Worm (Caenorhabditis elegans) whole organism, L2 larva: ENCODE data around the gene dib-1.

ENCODE experiments used
- C34F6.9 ChIP-seq: fragments of 150-350 bp; optimal IDR thresholded peaks from 2 replicates; lab custom pipeline; 2014; ENCODE audit warnings: missing biosample characterization, missing genetic modification characterization
- F13H6.1 ChIP-seq: sonication (generic microtip); optimal IDR thresholded peaks from 2 replicates; lab custom pipeline; 2016; ENCODE audit warnings: missing genetic modification characterization, missing compliant biosample characterization
- R02D3.7 ChIP-seq: fragments of 150-350 bp; optimal IDR thresholded peaks from 2 replicates; lab custom pipeline; 2014; ENCODE audit warnings: missing biosample characterization, missing genetic modification characterization
- ZK546.5 ChIP-seq: sonication (generic microtip); optimal IDR thresholded peaks from 2 replicates; lab custom pipeline; 2017; ENCODE audit warnings: missing biosample characterization, missing genetic modification characterization
- alr-1 ChIP-seq: fragments of 150-350 bp; optimal IDR thresholded peaks from 2 replicates; lab custom pipeline; 2014; ENCODE audit warnings: missing biosample characterization, missing genetic modification characterization
- aly-2 ChIP-seq: fragments of 150-350 bp; optimal IDR thresholded peaks from 2 replicates; lab custom pipeline; 2014; ENCODE audit warnings: missing biosample characterization, missing genetic modification characterization
- blmp-1 ChIP-seq: sonication (generic microtip); optimal IDR thresholded peaks from 2 replicates; lab custom pipeline; 2017; ENCODE audit warnings: missing genetic modification characterization, mild to moderate bottlenecking, missing compliant biosample characterization, antibody characterized with exemption, moderate library complexity; ENCODE audit not compliant: insufficient read depth
- ceh-16 ChIP-seq: fragments of 150-350 bp; optimal IDR thresholded peaks from 2 replicates; lab custom pipeline; 2014; ENCODE audit warnings: missing biosample characterization, missing genetic modification characterization
- crh-2 ChIP-seq: sonication (generic microtip); optimal IDR thresholded peaks from 2 replicates; lab custom pipeline; 2017; ENCODE audit warnings: missing biosample characterization, missing genetic modification characterization
- egl-27 ChIP-seq: sonication (generic microtip); optimal IDR thresholded peaks from 3 replicates; lab custom pipeline; 2017; ENCODE audit warnings: missing biosample characterization, missing genetic modification reagents, missing genetic modification characterization
- elt-1 ChIP-seq: fragments of 150-350 bp; optimal IDR thresholded peaks from 2 replicates; lab custom pipeline; 2014; ENCODE audit warnings: missing biosample characterization, missing genetic modification characterization
- fos-1 ChIP-seq: fragments of 150-350 bp; optimal IDR thresholded peaks from 2 replicates; lab custom pipeline; 2014; ENCODE audit warnings: missing biosample characterization, missing genetic modification characterization
- gmeb-1 ChIP-seq: fragments of 150-350 bp; optimal IDR thresholded peaks from 2 replicates; lab custom pipeline; 2014; ENCODE audit warnings: missing biosample characterization, missing genetic modification characterization
- lin-13 ChIP-seq: fragments of 150-350 bp; optimal IDR thresholded peaks from 2 replicates; lab custom pipeline; 2014; ENCODE audit warnings: missing biosample characterization, missing genetic modification reagents, missing genetic modification characterization
- lsy-2 ChIP-seq, 2 experiments: fragments of 150-350 bp in 1 of 2; sonication (generic microtip) in 1 of 2; optimal IDR thresholded peaks; 2 replicates each; lab custom pipeline; 2014 to 2017; ENCODE audit warnings: missing biosample characterization in 2 of 2, missing genetic modification characterization in 2 of 2
- mab-5 ChIP-seq: fragments of 150-350 bp; optimal IDR thresholded peaks from 2 replicates; lab custom pipeline; 2014; ENCODE audit warnings: missing biosample characterization, missing genetic modification characterization
- mbf-1 ChIP-seq: sonication (generic microtip); optimal IDR thresholded peaks from 2 replicates; lab custom pipeline; 2017; ENCODE audit warnings: missing biosample characterization, missing genetic modification characterization
- mdl-1 ChIP-seq, 2 experiments: fragments of 150-350 bp in 1 of 2; sonication (generic microtip) in 1 of 2; optimal IDR thresholded peaks; 2 replicates each; lab custom pipeline; 2017; ENCODE audit warnings: missing biosample characterization in 2 of 2, missing genetic modification characterization in 2 of 2
- nhr-129 ChIP-seq: fragments of 150-350 bp; optimal IDR thresholded peaks from 2 replicates; lab custom pipeline; 2014; ENCODE audit warnings: missing biosample characterization, missing genetic modification characterization
- nhr-21 ChIP-seq: fragments of 150-350 bp; optimal IDR thresholded peaks from 2 replicates; lab custom pipeline; 2014; ENCODE audit warnings: missing biosample characterization, missing genetic modification characterization
- nhr-23 ChIP-seq: fragments of 150-350 bp; optimal IDR thresholded peaks from 2 replicates; lab custom pipeline; 2014; ENCODE audit warnings: missing biosample characterization, missing genetic modification reagents, missing genetic modification characterization
- nhr-6 ChIP-seq: fragments of 150-350 bp; optimal IDR thresholded peaks from 2 replicates; lab custom pipeline; 2014; ENCODE audit warnings: missing biosample characterization, missing genetic modification characterization
- nhr-77 ChIP-seq: fragments of 150-350 bp; optimal IDR thresholded peaks from 2 replicates; lab custom pipeline; 2014; ENCODE audit warnings: missing biosample characterization, missing genetic modification characterization
- peb-1 ChIP-seq: fragments of 150-350 bp; optimal IDR thresholded peaks from 2 replicates; lab custom pipeline; 2014; ENCODE audit warnings: missing biosample characterization, missing genetic modification characterization
- sem-4 ChIP-seq: fragments of 150-350 bp; optimal IDR thresholded peaks from 2 replicates; lab custom pipeline; 2014; ENCODE audit warnings: missing biosample characterization, missing genetic modification reagents, missing genetic modification characterization
- skn-1 ChIP-seq: sonication (generic microtip); optimal IDR thresholded peaks from 2 replicates; lab custom pipeline; 2017; ENCODE audit warnings: missing biosample characterization, missing genetic modification characterization
- sma-3 ChIP-seq: sonication (generic microtip); optimal IDR thresholded peaks from 2 replicates; lab custom pipeline; 2016; ENCODE audit warnings: missing genetic modification reagents, missing genetic modification characterization, missing compliant biosample characterization
- sma-9 ChIP-seq, 2 experiments: fragments of 150-350 bp in 1 of 2; sonication (generic microtip) in 1 of 2; optimal IDR thresholded peaks; 2 replicates each; lab custom pipeline; 2014 to 2016; ENCODE audit warnings: missing genetic modification characterization in 2 of 2, mild to moderate bottlenecking in 1 of 2, missing biosample characterization in 1 of 2, missing compliant biosample characterization in 1 of 2, missing genetic modification reagents in 1 of 2, moderate library complexity in 1 of 2
- unc-39 ChIP-seq: fragments of 150-350 bp; optimal IDR thresholded peaks from 2 replicates; lab custom pipeline; 2014; ENCODE audit warnings: missing biosample characterization, missing genetic modification characterization
- unc-55 ChIP-seq: fragments of 150-350 bp; sonication (generic microtip); optimal IDR thresholded peaks from 3 replicates; lab custom pipeline; 2014; ENCODE audit warnings: missing biosample characterization, missing genetic modification reagents, missing genetic modification characterization
- ztf-1 ChIP-seq: fragments of 200-800 bp; sonication (Bioruptor generic); conservative IDR thresholded peaks from 2 replicates; pipeline ENCODE4 v1.3.6; 2022; ENCODE audit warnings: missing genetic modification characterization, missing compliant biosample characterization
- ztf-11 ChIP-seq: sonication (generic microtip); optimal IDR thresholded peaks from 2 replicates; lab custom pipeline; 2017; ENCODE audit warnings: missing biosample characterization, missing genetic modification characterization
- ztf-4 ChIP-seq: fragments of 150-350 bp; optimal IDR thresholded peaks from 2 replicates; lab custom pipeline; 2014; ENCODE audit warnings: missing biosample characterization, missing genetic modification characterization

The dib-1 gene

DNA sequence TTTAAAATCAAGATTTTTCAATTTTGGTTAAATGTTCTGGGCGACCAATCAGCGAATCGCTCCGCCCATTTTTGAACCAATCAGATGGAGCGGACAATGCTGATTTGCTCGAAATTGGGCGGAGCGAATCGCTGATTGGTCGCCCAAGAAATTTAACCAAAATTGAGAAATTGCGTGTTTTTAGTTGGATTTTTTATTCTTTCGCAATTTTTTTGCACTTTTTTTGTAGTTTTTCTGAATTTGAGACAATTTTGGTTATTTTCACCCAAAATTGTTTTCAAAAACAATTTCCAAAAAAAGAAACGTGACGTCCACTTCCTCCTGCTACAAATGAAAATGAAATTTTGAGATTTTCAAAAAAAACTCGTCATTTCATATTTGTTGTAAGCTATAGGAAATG, 4.0 kb upstream of the dib-1 start, which contains the start of gene dml-1:
Gene dml-1 (plus strand): TSS at position 301 of the 400 bp plus-strand sequence.
- TF ChIP-seq mab-5, result no peak
- TF ChIP-seq C34F6.9 (tag; lab: Kevin White, UChicago), result no peak
- TF ChIP-seq aly-2 (tag; lab: Kevin White, UChicago), result no peak
- TF ChIP-seq ZK546.5 (tag; lab: Kevin White, UChicago), result no peak
- TF ChIP-seq ceh-16 (tag; lab: Kevin White, UChicago), result no peak
- TF ChIP-seq crh-2 (tag; lab: Kevin White, UChicago), result no peak
- no peak for TF ChIP-seq nhr-129 (tag; lab: Kevin White, UChicago)
- no peak for TF ChIP-seq peb-1 (tag; lab: Kevin White, UChicago)
- no peak for TF ChIP-seq sem-4 (tag; lab: Kevin White, UChicago)

- TF ChIP-seq mdl-1 (tag; optimal IDR thresholded peaks at IDR 0.05; lab: Kevin White, UChicago), result no peak
- no peak for TF ChIP-seq ceh-16 (tag; lab: Kevin White, UChicago)
- TF ChIP-seq fos-1 (tag; lab: Kevin White, UChicago), result no peak
- no peak for TF ChIP-seq sma-3
- TF ChIP-seq unc-55 (GFP tag; lab: Kevin White, UChicago), result no peak
- no peak for TF ChIP-seq egl-27 (tag; lab: Kevin White, UChicago)
- no peak for TF ChIP-seq elt-1 (tag; lab: Kevin White, UChicago)
- no peak for TF ChIP-seq alr-1 (tag; lab: Kevin White, UChicago)
- no peak for TF ChIP-seq ztf-1 (GFP tag; lab: Robert Waterston, UW)
- TF ChIP-seq mbf-1 (tag; lab: Kevin White, UChicago), result no peak
Measured at ce11 chrIV:2887245-2887644, 3.4 kb upstream of the dib-1 start.

DNA sequence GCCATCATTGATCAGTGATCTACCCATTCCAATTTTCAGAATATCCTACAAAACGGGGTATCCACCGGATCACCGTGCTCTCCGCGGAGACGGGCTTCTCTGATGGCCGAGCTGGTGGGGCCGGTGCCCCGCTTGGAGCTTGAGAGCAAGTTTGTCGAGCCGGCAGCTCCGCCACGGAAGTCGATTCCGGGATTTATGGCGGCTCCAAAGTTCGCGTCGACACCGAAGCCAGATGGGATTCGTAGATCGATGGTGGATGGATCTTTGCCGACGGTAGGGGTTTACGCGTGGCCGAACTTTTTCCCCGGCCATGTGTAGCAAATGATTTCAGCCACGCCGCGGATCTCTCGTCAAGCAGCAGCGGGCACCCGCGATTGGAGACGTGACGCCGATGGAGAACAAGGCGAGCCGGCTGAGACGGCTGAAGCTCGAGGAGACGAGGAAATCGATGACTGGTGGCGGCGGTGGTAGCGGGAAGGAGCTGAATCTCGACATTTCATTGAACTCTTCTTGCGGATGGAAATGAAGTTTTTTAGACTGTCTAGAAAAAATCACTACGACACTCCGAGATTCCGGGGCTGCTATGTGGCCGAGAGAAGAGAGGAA, 2.1 kb upstream of the dib-1 start:
- no peak for TF ChIP-seq ztf-4
- TF ChIP-seq mab-5, result no peak
- no peak for TF ChIP-seq sma-9 (GFP tag; optimal IDR thresholded peaks at IDR 0.05; lab: Kevin White, UChicago)
- TF ChIP-seq sma-9 (tag; optimal IDR thresholded peaks at IDR 0.05; lab: Kevin White, UChicago), result no peak
- no peak for TF ChIP-seq nhr-21 (tag; lab: Kevin White, UChicago)
- no peak for TF ChIP-seq R02D3.7 (tag; lab: Kevin White, UChicago)
- no peak for TF ChIP-seq C34F6.9 (tag; lab: Kevin White, UChicago)
- no peak for TF ChIP-seq aly-2 (tag; lab: Kevin White, UChicago)
- no peak for TF ChIP-seq egl-27 (tag; lab: Kevin White, UChicago)
- TF ChIP-seq peb-1 (tag; lab: Kevin White, UChicago), result no peak

ce11 chrIV:2891535-2892233, 1.0 kb downstream of the dib-1 start:
- no peak for TF ChIP-seq gmeb-1 (tag; lab: Kevin White, UChicago)
- TF ChIP-seq ztf-11, result no peak
- TF ChIP-seq elt-1 (tag; lab: Kevin White, UChicago), result no peak
- TF ChIP-seq F13H6.1, result no peak
- no peak for TF ChIP-seq lin-13 (GFP tag; lab: Kevin White, UChicago)

DNA sequence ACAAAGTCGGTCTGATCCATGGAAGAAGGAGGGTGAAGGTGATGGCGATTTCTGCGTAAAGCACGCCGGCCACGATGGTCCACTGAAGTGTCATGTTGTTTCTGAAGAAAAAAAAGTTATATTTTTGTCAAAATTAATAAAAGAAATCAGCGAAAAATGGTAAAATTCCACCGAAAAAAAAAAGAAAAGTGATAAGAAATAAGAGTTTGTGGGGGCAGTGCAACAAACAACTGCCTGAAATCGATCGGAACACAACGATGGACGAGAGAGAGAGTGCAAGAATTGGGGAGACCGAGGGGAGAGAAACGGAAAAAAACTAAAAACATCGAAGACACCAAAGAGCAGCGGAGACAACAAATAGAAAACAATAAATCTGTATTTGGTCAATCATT, 1.7 kb downstream of the dib-1 start, which contains the start of gene Y54G2A.18:
Gene Y54G2A.18 (minus strand): TSS at position 101 of the 392 bp plus-strand sequence.
- TF ChIP-seq C34F6.9 (tag; lab: Kevin White, UChicago), result peak; percentile 15
- no peak for TF ChIP-seq mab-5
- TF ChIP-seq skn-1 (tag; lab: Kevin White, UChicago), result no peak

- TF ChIP-seq nhr-23 (tag; lab: Kevin White, UChicago) (no peak), nhr-77 (no peak), sma-9 (GFP tag; optimal IDR thresholded peaks at IDR 0.05; lab: Kevin White, UChicago) (no peak), sma-9 (tag; optimal IDR thresholded peaks at IDR 0.05; lab: Kevin White, UChicago) (no peak), nhr-129 (tag; lab: Kevin White, UChicago) (no peak), crh-2 (tag; lab: Kevin White, UChicago) (no peak), elt-1 (tag; lab: Kevin White, UChicago) (no peak), F13H6.1 (no peak), unc-39 (no peak), unc-55 (GFP tag; lab: Kevin White, UChicago) (no peak), sem-4 (tag; lab: Kevin White, UChicago) (no peak), mbf-1 (tag; lab: Kevin White, UChicago) (no peak), gmeb-1 (tag; lab: Kevin White, UChicago) (no peak), nhr-6 (tag; lab: Kevin White, UChicago) (no peak), lsy-2 (tag; optimal IDR thresholded peaks at IDR 0.05; lab: Kevin White, UChicago) (no peak), ztf-4 (no peak), fos-1 (tag; lab: Kevin White, UChicago) (no peak), blmp-1 (tag; lab: Kevin White, UChicago) (no peak), nhr-21 (tag; lab: Kevin White, UChicago) (no peak)
Measured at ce11 chrIV:2892787-2893485, 2.3 kb downstream of the dib-1 start.
